Worm (Caenorhabditis elegans) whole organism, late embryonic: ENCODE measurements around the gene cyp-34A1.

ENCODE experiments used
- ahr-1 ChIP-seq: sonication (generic microtip); optimal IDR thresholded peaks from 2 replicates; lab custom pipeline; 2016; ENCODE audit warnings: missing genetic modification characterization, missing compliant biosample characterization
- ama-1 ChIP-seq: fragments of 150-350 bp; optimal IDR thresholded peaks from 2 replicates; lab custom pipeline; 2014
- ceh-48 ChIP-seq: sonication (generic microtip); optimal IDR thresholded peaks from 2 replicates; lab custom pipeline; 2016; ENCODE audit warnings: missing genetic modification characterization, inconsistent platforms, missing compliant biosample characterization
- dve-1 ChIP-seq: sonication (generic microtip); optimal IDR thresholded peaks from 2 replicates; lab custom pipeline; 2017; ENCODE audit warnings: antibody characterized with exemption, mild to moderate bottlenecking, missing genetic modification characterization, missing compliant biosample characterization
- elt-4 ChIP-seq: sonication (generic microtip); optimal IDR thresholded peaks from 2 replicates; lab custom pipeline; 2016; ENCODE audit warnings: missing genetic modification characterization, missing compliant biosample characterization
- fkh-6 ChIP-seq: sonication (generic microtip); optimal IDR thresholded peaks from 2 replicates; lab custom pipeline; 2016; ENCODE audit warnings: missing genetic modification characterization, missing compliant biosample characterization
- nhr-11 ChIP-seq: fragments of 150-350 bp; optimal IDR thresholded peaks from 2 replicates; lab custom pipeline; 2014; ENCODE audit warnings: missing biosample characterization, missing genetic modification characterization
- nhr-232 ChIP-seq: sonication (generic microtip); optimal IDR thresholded peaks from 2 replicates; lab custom pipeline; 2016; ENCODE audit warnings: missing genetic modification characterization, missing compliant biosample characterization
- pha-4 ChIP-seq: fragments of 150-350 bp; optimal IDR thresholded peaks from 2 replicates; lab custom pipeline; 2018; ENCODE audit warnings: missing biosample characterization, missing genetic modification reagents, missing genetic modification characterization
- tbx-2 ChIP-seq: sonication (generic microtip); optimal IDR thresholded peaks from 2 replicates; lab custom pipeline; 2016; ENCODE audit warnings: missing genetic modification characterization, missing compliant biosample characterization

- TF ChIP-seq ceh-48 (tag; lab: Kevin White, UChicago) (no peak), nhr-232 (tag; lab: Kevin White, UChicago) (no peak), ahr-1 (tag; lab: Kevin White, UChicago) (no peak), dve-1 (tag; lab: Kevin White, UChicago) (no peak), nhr-11 (no peak), ama-1 (lab: Kevin White, UChicago) (no peak), pha-4 (tag; lab: Kevin White, UChicago) (no peak), elt-4 (tag; lab: Kevin White, UChicago) (no peak), tbx-2 (tag; lab: Kevin White, UChicago) (no peak), fkh-6 (tag; lab: Kevin White, UChicago) (no peak)
Observed at ce11 chrV:15285984-15286383, 1.8 kb downstream of the cyp-34A1 start.
